Fruit fly (Drosophila melanogaster): Measurements from ENCODE around the gene CG32687.

The CG32687 gene

DNA sequence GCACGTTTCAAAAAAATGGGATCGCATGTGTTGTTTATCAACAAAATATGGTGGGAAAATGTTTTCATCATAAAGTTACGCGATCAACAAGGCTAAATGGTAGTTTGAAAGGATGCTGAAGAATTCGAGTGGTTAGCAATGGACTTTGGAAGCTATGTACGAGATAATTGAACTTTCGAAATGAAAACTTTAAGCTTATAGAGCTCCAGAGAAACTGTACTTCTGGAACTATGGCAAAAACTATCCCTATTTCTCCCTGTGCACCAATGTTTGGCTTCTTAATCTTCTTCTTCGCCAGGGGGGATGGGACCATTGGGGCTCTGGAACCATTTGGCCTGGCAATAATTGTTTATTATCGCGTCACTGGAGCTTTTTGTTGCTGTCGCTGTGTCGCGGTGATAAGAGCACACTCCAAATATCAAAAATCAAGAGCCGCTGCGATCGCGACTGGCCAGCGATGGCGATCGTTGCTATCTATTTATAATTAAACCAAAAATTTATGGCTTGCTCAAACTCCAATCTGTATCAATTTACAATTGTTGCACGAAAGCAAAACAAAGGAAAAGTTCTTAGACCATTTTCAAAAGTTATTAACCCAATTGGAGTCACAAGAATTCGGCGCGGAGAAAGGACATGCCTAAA is 1.1 kb upstream of the CG32687 start (continued):
- TF ChIP-seq seq (GFP tag; IDR thresholded peaks at IDR 0.05), result no peak
- peak; percentile 19 for TF ChIP-seq scrt (GFP tag; optimal IDR thresholded peaks at IDR 0.05)
- peak; percentile 71 for TF ChIP-seq Fer1 (GFP tag; optimal IDR thresholded peaks at IDR 0.05)
- TF ChIP-seq CG13624 (GFP tag; optimal IDR thresholded peaks at IDR 0.05), result peak; percentile 39
- peak; percentile 96 for TF ChIP-seq sug (tag; optimal IDR thresholded peaks at IDR 0.05)
- TF ChIP-seq CG9727 (GFP tag; optimal IDR thresholded peaks at IDR 0.05), result peak; percentile 60
- TF ChIP-seq Nf-YC (tag; optimal IDR thresholded peaks at IDR 0.05), result peak; percentile 27
- peak; percentile 50 for TF ChIP-seq CHES-1-like (GFP tag; optimal IDR thresholded peaks at IDR 0.05)
- TF ChIP-seq CG32532 (GFP tag; IDR thresholded peaks at IDR 0.05), result peak; percentile 23; the same call in 1 of the 2 replicates
- peak; percentile 65 for TF ChIP-seq CG3281 (GFP tag; optimal IDR thresholded peaks at IDR 0.05)
- TF ChIP-seq CG12219 (GFP tag; optimal IDR thresholded peaks at IDR 0.05), result no peak
- 0 out of 2 replicates have a peak, but pooled peaks have one; percentile 14 for TF ChIP-seq CG31224 (GFP tag; IDR thresholded peaks at IDR 0.05)
- peak; percentile 69 for TF ChIP-seq CG18619 (GFP tag; optimal IDR thresholded peaks at IDR 0.05)
- peak; percentile 13 to 55 for TF ChIP-seq Pdp1 (GFP tag; optimal IDR thresholded peaks at IDR 0.05)
- TF ChIP-seq Opbp (GFP tag; IDR thresholded peaks at IDR 0.05; ENCODE audit: partially characterized antibody), result no peak
- TF ChIP-seq zf30C (GFP tag; optimal IDR thresholded peaks at IDR 0.05), result peak; percentile 2
- TF ChIP-seq Deaf1 (tag; optimal IDR thresholded peaks at IDR 0.05), result peak; percentile 17
- no peak; the same call in 1 of the 2 replicates for TF ChIP-seq E2f2 (GFP tag; IDR thresholded peaks at IDR 0.05)
- TF ChIP-seq lab (GFP tag; optimal IDR thresholded peaks at IDR 0.05), result peak; percentile 79
- peak; percentile 44 for TF ChIP-seq CG3847 (GFP tag; IDR thresholded peaks at IDR 0.05)
- TF ChIP-seq shn (GFP tag; optimal IDR thresholded peaks at IDR 0.05), result peak; percentile 53
- TF ChIP-seq CG13296 (GFP tag; optimal IDR thresholded peaks at IDR 0.05), result peak; percentile 53
- TF ChIP-seq Atf-2 (GFP tag; optimal IDR thresholded peaks at IDR 0.05), result peak; percentile 0
- TF ChIP-seq mam (GFP tag; optimal IDR thresholded peaks at IDR 0.05), result peak; percentile 42
- no peak for TF ChIP-seq CG11093 (GFP tag; IDR thresholded peaks at IDR 0.05)
- peak; percentile 4 for TF ChIP-seq CG6683 (GFP tag; optimal IDR thresholded peaks at IDR 0.05)
- TF ChIP-seq Hmr (GFP tag; optimal IDR thresholded peaks at IDR 0.05), result peak; percentile 72
- no peak for TF ChIP-seq Lim3 (GFP tag; IDR thresholded peaks at IDR 0.05)
- no peak for TF ChIP-seq sim (GFP tag; IDR thresholded peaks at IDR 0.05)
- peak; percentile 36 for TF ChIP-seq Myb (GFP tag; optimal IDR thresholded peaks at IDR 0.05)
- peak; percentile 37 for TF ChIP-seq Oli (tag; optimal IDR thresholded peaks at IDR 0.05)
- TF ChIP-seq CG7839 (tag; optimal IDR thresholded peaks at IDR 0.05), result peak; percentile 57
- peak; percentile 39 for TF ChIP-seq HmgZ (tag; optimal IDR thresholded peaks at IDR 0.05)
- peak; percentile 15 for TF ChIP-seq CG3995 (GFP tag; optimal IDR thresholded peaks at IDR 0.05)
- peak; percentile 40; the same call in 1 of the 3 replicates for TF ChIP-seq Aef1 (GFP tag; IDR thresholded peaks at IDR 0.05)
- 0 out of 2 replicates have a peak, but pooled peaks have one; percentile 6 for TF ChIP-seq Oaz (GFP tag; IDR thresholded peaks at IDR 0.05)
- peak; percentile 15 to 55 for TF ChIP-seq dpn (GFP tag; optimal IDR thresholded peaks at IDR 0.05)
- no peak for TF ChIP-seq ATbp (GFP tag; optimal IDR thresholded peaks at IDR 0.05)
- TF ChIP-seq wdn (GFP tag; IDR thresholded peaks at IDR 0.05), result peak; percentile 45; the same call in 1 of the 2 replicates
- peak; percentile 8 for TF ChIP-seq Sox102F (GFP tag; optimal IDR thresholded peaks at IDR 0.05)
- TF ChIP-seq NfI (GFP tag; optimal IDR thresholded peaks at IDR 0.05), result peak; percentile 20
- TF ChIP-seq row (GFP tag; IDR thresholded peaks at IDR 0.05), result peak; percentile 60; the same call in 2 of the 3 replicates
- TF ChIP-seq grn (GFP tag; optimal IDR thresholded peaks at IDR 0.05), result peak; percentile 72
- peak; percentile 11 for TF ChIP-seq disco-r (GFP tag; optimal IDR thresholded peaks at IDR 0.05)
- TF ChIP-seq Dad (GFP tag; optimal IDR thresholded peaks at IDR 0.05), result no peak
- peak; percentile 22; the same call in 1 of the 2 replicates for TF ChIP-seq klu (GFP tag; IDR thresholded peaks at IDR 0.05)
- TF ChIP-seq tio (GFP tag; optimal IDR thresholded peaks at IDR 0.05), result peak; percentile 33
- TF ChIP-seq Sry-δ (GFP tag; optimal IDR thresholded peaks at IDR 0.05), result peak; percentile 7
- TF ChIP-seq ac (GFP tag; optimal IDR thresholded peaks at IDR 0.05), result no peak
- TF ChIP-seq da (GFP tag; optimal IDR thresholded peaks at IDR 0.05), result no peak
